Worm (Caenorhabditis elegans) whole organism, L4/young adult: ENCODE measurements around the gene Y47D7A.11.
"Not testable (repeated sequence)": the region's sequence is repeated elsewhere in the genome, so short reads cannot be mapped to it uniquely, and the experiment has no call there.

Experiments
- W03F9.2 ChIP-seq: fragments of 150-350 bp; optimal IDR thresholded peaks from 2 replicates; lab custom pipeline; 2014; ENCODE audit warnings: missing biosample characterization, missing genetic modification characterization
- dao-5 ChIP-seq: sonication (generic microtip); optimal IDR thresholded peaks from 2 replicates; lab custom pipeline; 2016; ENCODE audit warnings: missing genotype, missing genetic modification characterization, moderate library complexity, missing compliant biosample characterization
- him-1 ChIP-seq: sonication (generic microtip); optimal IDR thresholded peaks from 2 replicates; lab custom pipeline; 2016; ENCODE audit warnings: missing genotype, missing genetic modification reagents, missing genetic modification characterization, missing compliant biosample characterization

The Y47D7A.11 gene

DNA sequence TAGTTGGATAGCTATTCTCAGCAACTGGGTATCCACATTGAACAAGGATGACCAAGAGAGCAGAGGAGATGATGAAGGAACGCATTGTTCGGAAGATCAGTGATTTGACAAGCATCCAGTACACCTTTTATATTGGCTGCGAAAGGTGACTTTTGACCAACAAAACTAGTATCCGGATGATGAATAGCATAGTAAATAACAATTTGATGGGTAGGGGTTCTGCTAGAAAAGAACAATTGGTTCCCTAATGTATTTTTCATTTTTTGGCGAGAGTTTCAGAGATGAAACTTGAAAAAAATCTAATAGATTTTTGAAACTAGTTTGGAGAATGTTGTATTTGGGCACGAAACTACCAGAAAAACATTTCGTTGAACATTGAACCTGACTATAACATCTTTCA, at the start of gene Y47D7A.11:
Gene Y47D7A.11 (minus strand): TSS at position 101 of the 400 bp plus-strand sequence.
- TF ChIP-seq dao-5 (no peak), W03F9.2 (no peak), him-1 (tag; lab: Kevin White, UChicago) (no peak)

ce11 chrV:4474543-4474942, 46.4 kb upstream of the Y47D7A.11 start, which contains the start of gene str-35:
str-35 (plus strand) TSS chrV:4474843.
- TF ChIP-seq W03F9.2; him-1 (tag; lab: Kevin White, UChicago); dao-5: not testable (repeated sequence)

DNA sequence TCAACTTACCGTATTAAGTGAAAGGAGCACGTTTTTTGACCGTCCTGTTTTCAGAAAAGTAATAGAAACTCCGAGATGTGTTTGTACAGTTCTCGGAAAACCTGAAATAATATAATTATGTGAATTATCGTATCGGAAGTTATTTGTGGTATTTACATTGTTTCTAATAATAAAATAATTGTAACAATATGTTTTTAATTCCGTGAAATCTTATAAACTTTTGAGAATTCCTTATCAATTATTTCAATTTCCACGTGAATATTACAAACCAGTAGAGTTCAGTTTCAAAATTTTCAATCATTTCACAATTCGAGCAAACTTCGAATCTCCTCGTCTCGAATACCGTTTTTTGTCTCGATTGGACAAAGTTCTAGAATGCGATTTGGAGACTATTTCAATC, 43.0 kb upstream of the Y47D7A.11 start, which contains the start of gene T08H10.3:
Gene T08H10.3 (plus strand): TSS at position 301 of the 400 bp plus-strand sequence.
- TF ChIP-seq W03F9.2 (no peak), him-1 (tag; lab: Kevin White, UChicago) (no peak), dao-5 (no peak)

- TF ChIP-seq dao-5, result no peak
- TF ChIP-seq him-1 (tag; lab: Kevin White, UChicago), result no peak
- TF ChIP-seq W03F9.2, result no peak
These were observed 26.5 kb upstream of the Y47D7A.11 start, which contains the start of gene gnrr-5 for ce11 chrV:4454634-4455033. gnrr-5 (minus strand) TSS chrV:4454734.

DNA sequence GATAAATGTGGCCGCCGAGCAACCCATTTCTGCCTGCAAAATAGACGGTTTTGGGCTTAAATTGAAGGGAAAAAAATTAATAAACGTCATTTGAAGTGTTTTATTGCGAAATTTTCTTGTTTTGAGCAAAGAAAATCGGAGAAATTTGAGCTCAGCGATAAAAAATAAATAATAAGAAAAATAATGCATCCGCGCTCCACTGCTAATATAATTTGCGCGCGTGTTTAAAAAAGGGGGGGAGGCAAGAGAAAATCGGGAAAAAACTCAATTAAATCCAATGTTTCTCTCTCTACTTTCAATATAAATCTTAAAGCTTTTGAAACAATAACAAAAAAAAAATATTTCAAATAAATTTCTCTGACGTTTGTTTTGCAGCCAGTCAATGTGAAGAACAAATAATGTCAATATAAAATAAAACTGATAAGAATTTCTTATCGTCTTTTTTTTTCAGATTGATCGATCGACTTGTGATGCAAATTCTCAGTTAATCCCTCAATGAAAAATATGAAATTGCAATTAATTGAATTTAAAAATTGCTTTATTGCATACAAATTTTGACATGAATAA, 22.5 kb upstream of the Y47D7A.11 start, which contains the start of gene rft-2:
Gene rft-2 (minus strand): TSS at position 41 of the 567 bp plus-strand sequence.
- peak; percentile 49 for TF ChIP-seq W03F9.2
- no peak for TF ChIP-seq dao-5
- peak; percentile 33 for TF ChIP-seq him-1 (tag; lab: Kevin White, UChicago)

- TF ChIP-seq dao-5 (no peak), W03F9.2 (no peak), him-1 (tag; lab: Kevin White, UChicago) (no peak)
These were observed 19.5 kb upstream of the Y47D7A.11 start for ce11 chrV:4447637-4448036.

DNA sequence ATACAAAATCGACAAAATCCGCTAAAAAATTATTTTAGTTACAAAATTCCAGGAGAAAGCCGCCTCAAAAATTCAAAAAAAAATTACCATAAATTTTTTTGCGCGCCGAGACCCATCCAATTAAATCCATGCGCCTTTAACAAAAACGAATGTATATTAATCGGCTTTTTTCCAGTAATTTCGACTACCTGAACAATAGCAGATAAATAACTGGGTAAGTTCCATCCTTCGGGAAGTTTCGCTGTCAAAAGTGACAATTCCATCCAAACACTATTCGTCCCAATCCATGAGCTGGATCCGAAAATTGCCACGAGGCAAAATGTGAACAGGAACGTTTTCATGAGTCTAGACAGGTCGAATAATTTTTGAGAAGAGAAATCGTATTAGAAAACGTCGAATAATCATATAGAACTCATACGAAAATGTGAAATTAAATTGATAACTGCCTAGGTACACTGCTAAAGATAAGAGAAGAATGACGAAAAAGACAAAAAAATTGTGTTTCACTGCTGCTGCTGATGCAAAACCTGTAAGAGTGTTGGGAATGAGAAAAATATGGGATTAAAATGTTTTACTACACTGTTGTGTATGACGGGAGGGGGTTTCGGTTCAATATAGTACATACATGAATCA, 14.8 kb upstream of the Y47D7A.11 start, which contains the start of gene rft-1:
Gene rft-1 (minus strand): TSS at position 475 of the 633 bp plus-strand sequence.
- TF ChIP-seq him-1 (tag; lab: Kevin White, UChicago) (no peak), dao-5 (no peak), W03F9.2 (no peak)

DNA sequence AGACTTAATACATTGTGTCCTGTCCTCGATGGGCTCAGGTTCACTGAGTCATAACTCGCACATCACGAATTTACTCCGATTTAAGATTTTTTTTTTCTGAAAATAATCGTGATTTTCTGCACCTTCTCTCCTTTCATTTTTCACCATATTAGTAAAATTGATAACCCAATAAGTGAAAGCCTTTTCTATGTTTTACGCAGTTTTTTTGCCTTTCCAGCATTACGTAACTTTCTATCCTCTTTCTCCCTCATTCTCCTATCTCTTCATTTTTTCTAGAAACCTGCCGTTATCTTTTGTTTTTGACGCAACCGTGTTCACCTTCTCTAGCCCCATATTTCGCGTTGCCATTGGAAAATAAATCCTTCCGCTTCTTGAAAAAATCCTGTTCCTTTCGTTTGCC, 9.1 kb upstream of the Y47D7A.11 start:
- TF ChIP-seq dao-5, result no peak
- TF ChIP-seq him-1 (tag; lab: Kevin White, UChicago), result no peak
- no peak for TF ChIP-seq W03F9.2

DNA sequence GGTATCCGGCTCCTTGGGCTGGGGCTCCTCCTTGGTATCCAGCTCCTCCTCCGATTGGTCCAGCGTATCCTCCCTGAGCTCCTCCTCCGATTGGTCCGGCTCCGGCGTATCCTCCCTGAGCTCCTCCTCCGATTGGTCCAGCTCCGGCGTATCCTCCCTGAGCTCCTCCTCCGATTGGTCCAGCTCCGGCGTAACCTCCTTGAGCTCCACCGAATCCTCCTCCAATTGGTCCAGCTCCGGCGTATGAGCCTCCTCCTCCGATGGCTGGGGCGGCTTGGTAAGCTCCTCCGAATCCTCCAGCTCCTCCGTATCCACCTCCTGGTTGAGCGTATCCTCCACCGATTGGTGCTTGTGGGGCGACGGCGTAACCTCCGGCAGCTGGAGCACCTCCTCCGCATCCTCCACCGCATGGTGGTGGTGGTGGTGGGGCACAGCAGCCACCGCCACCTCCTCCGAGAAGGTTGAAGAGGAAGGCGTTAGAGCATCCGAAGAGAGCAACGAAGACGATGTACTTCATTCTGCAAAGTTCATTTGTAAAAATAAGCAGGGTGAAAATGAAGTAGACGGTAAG, 7.4 kb upstream of the Y47D7A.11 start, which contains the start of gene Y47D7A.13:
Gene Y47D7A.13 (minus strand): TSS at position 517 of the 571 bp plus-strand sequence.
- no peak for TF ChIP-seq him-1 (tag; lab: Kevin White, UChicago)
- no peak for TF ChIP-seq dao-5
- no peak for TF ChIP-seq W03F9.2

DNA sequence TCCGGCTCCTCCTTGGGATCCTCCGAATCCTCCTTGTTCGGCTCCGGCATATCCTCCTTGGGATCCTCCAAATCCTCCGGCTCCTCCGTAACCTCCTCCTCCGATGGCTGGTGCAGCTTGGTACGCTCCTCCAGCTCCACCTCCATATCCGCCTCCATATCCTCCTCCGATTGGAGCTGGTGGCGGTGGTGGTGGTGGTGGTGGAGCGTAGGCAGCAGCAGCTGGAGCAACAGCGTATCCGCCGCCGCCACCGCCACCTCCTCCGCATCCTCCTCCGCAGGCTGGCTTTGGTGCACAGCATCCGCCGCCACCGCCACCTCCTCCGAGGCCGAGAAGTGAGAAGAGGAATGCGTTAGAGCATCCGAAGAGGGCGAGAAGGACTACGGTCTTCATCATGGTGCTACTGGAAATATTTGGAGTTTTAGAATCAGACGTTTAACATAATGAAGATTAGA, 4.7 kb upstream of the Y47D7A.11 start, which contains the start of gene Y47D7A.15:
Gene Y47D7A.15 (minus strand): TSS at position 405 of the 455 bp plus-strand sequence.
- no peak for TF ChIP-seq him-1 (tag; lab: Kevin White, UChicago)
- TF ChIP-seq W03F9.2, result no peak
- no peak for TF ChIP-seq dao-5

- TF ChIP-seq W03F9.2 (no peak), dao-5 (no peak), him-1 (tag; lab: Kevin White, UChicago) (no peak)
These were observed 1.5 kb upstream of the Y47D7A.11 start, which contains the start of gene Y47D7A.12 for ce11 chrV:4429576-4429975. Y47D7A.12 (minus strand) TSS chrV:4429676.

- TF ChIP-seq W03F9.2 (no peak), him-1 (tag; lab: Kevin White, UChicago) (no peak), dao-5 (no peak)
These were observed 4.2 kb downstream of the Y47D7A.11 start, which contains the start of the genes Y47D7A.9 and Y47D7A.19 for ce11 chrV:4423860-4424401. Y47D7A.9 (minus strand) TSS chrV:4423960. Y47D7A.19 (plus strand) TSS chrV:4424351.

DNA sequence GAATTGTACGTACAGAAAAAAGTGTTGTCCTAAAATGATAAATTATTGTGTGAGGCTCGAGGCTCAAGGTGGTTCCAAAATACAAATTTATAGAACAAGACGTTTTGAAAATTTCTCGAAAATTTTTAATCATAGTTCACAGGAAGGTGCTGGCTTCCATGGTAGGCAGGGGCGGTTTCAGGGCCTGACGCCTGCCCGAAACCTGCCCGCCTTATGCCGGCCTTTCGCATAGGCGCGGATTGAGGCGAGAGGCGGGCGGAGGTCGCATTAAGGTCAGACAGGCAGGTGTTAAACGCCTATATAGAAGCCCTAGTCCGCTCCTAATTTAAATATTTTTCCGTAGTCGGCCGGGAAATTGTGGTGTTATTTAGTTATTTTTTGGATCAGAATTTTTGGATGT, 5.0 kb downstream of the Y47D7A.11 start:
- no peak for TF ChIP-seq dao-5
- no peak for TF ChIP-seq him-1 (tag; lab: Kevin White, UChicago)
- TF ChIP-seq W03F9.2, result no peak

DNA sequence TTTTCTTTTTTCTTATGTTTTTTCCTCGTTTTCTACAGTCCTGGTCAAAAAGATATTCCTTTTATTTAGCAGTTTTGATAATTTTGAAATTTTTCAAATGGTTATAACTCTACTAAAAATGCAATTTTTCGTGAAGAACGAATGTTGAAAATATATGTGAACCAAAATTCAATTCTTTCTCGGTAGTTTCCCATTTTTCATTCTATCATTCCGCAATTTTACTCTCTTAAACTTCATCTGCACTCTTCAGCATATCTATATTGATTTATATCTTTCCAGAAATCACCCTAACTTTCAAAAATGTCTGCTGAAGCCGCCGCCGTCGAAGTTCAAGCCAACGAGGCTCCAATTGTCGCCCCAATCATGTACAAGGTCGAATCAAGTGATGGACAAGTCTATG, 6.0 kb downstream of the Y47D7A.11 start, which contains the start of gene skr-7:
Gene skr-7 (plus strand): TSS at position 301 of the 400 bp plus-strand sequence.
- TF ChIP-seq dao-5 (no peak), him-1 (tag; lab: Kevin White, UChicago) (no peak), W03F9.2 (no peak)
